Fruit fly (Drosophila melanogaster): ENCODE data around the gene CG9609.
A peak's percentile ranks its signal among the peaks of the same experiment; 100 is the strongest.

CG9609 gene

dm6 chrX:16811213-16811749 lies 24.5 kb upstream of the CG9609 start, which contains the start of gene CG4829 (continued):
- peak; percentile 85 for TF ChIP-seq CG2120 (GFP tag; optimal IDR thresholded peaks at IDR 0.05)
- no peak for TF ChIP-seq Doc3 (GFP tag; IDR thresholded peaks at IDR 0.05; ENCODE audit: partially characterized antibody)
- peak; percentile 97 for TF ChIP-seq Ets65A (GFP tag)
- no peak for TF ChIP-seq fru (optimal IDR thresholded peaks at IDR 0.05)
- peak; percentile 81 for TF ChIP-seq Oaz (GFP tag; IDR thresholded peaks at IDR 0.05)
- TF ChIP-seq CG17612 (GFP tag; IDR thresholded peaks at IDR 0.05), result peak; percentile 72; the same call in 1 of the 2 replicates
- peak; percentile 44 for TF ChIP-seq CG31388 (GFP tag; optimal IDR thresholded peaks at IDR 0.05)
- peak; percentile 22 for TF ChIP-seq Neu2 (GFP tag; optimal IDR thresholded peaks at IDR 0.05; ENCODE audit: borderline replicate concordance)
- TF ChIP-seq CG10274 (GFP tag; optimal IDR thresholded peaks at IDR 0.05), result peak; percentile 79
- TF ChIP-seq Aef1 (GFP tag; IDR thresholded peaks at IDR 0.05), result peak; percentile 86
- TF ChIP-seq hth (optimal IDR thresholded peaks at IDR 0.05), result no peak
- peak; percentile 81 for TF ChIP-seq chn (GFP tag; optimal IDR thresholded peaks at IDR 0.05)
- TF ChIP-seq CG2678 (tag; optimal IDR thresholded peaks at IDR 0.05), result peak; percentile 94
- TF ChIP-seq CG14667 (GFP tag; IDR thresholded peaks at IDR 0.05), result peak; percentile 64
- peak; percentile 83 for TF ChIP-seq CG4730 (GFP tag; IDR thresholded peaks at IDR 0.05)
- peak; percentile 85 for TF ChIP-seq CG14050 (GFP tag; IDR thresholded peaks at IDR 0.05)
- TF ChIP-seq CG18764 (GFP tag; optimal IDR thresholded peaks at IDR 0.05), result peak; percentile 77
- peak; percentile 91 for TF ChIP-seq CG9817 (tag; optimal IDR thresholded peaks at IDR 0.05)
- TF ChIP-seq oc (tag; optimal IDR thresholded peaks at IDR 0.05), result peak; percentile 85
- peak; percentile 67 for TF ChIP-seq Vsx1 (GFP tag; optimal IDR thresholded peaks at IDR 0.05)
- TF ChIP-seq NK7.1 (GFP tag; optimal IDR thresholded peaks at IDR 0.05), result peak; percentile 83
- TF ChIP-seq CG10979 (tag; optimal IDR thresholded peaks at IDR 0.05), result peak; percentile 88
- TF ChIP-seq Scr (GFP tag; IDR thresholded peaks at IDR 0.05; ENCODE audit: partially characterized antibody), result no peak
- TF ChIP-seq gro (GFP tag; optimal IDR thresholded peaks at IDR 0.05), result peak; percentile 85
- peak; percentile 62 to 90 for TF ChIP-seq Hr51 (GFP tag; optimal IDR thresholded peaks at IDR 0.05)
- TF ChIP-seq hb (GFP tag; IDR thresholded peaks at IDR 0.05; ENCODE audit: partially characterized antibody), result no peak
- TF ChIP-seq gsb-n (tag; optimal IDR thresholded peaks at IDR 0.05), result peak; percentile 79
- no peak for TF ChIP-seq usp (GFP tag; optimal IDR thresholded peaks at IDR 0.05)
- TF ChIP-seq CG12391 (tag; optimal IDR thresholded peaks at IDR 0.05), result peak; percentile 85
- TF ChIP-seq nau (GFP tag; optimal IDR thresholded peaks at IDR 0.05), result peak; percentile 79
- TF ChIP-seq CG11696 (GFP tag; IDR thresholded peaks at IDR 0.05), result peak; percentile 79
- peak; percentile 81 for TF ChIP-seq CG13894 (tag; optimal IDR thresholded peaks at IDR 0.05)
- peak; percentile 66 for TF ChIP-seq CG13123 (GFP tag; optimal IDR thresholded peaks at IDR 0.05)
- peak; percentile 45 for TF ChIP-seq luna (GFP tag; optimal IDR thresholded peaks at IDR 0.05)
- TF ChIP-seq her (GFP tag; optimal IDR thresholded peaks at IDR 0.05), result peak; percentile 86
- TF ChIP-seq phol (tag; optimal IDR thresholded peaks at IDR 0.05), result peak; percentile 88
- TF ChIP-seq Adf1 (GFP tag; IDR thresholded peaks at IDR 0.05), result peak; percentile 40
- TF ChIP-seq Bteb2 (GFP tag; optimal IDR thresholded peaks at IDR 0.05), result peak; percentile 84
- peak; percentile 76 for TF ChIP-seq CG6765 (GFP tag; optimal IDR thresholded peaks at IDR 0.05)
- no peak for TF ChIP-seq sc (optimal IDR thresholded peaks at IDR 0.05)
- peak; percentile 71 for TF ChIP-seq sc (GFP tag; optimal IDR thresholded peaks at IDR 0.05)
- TF ChIP-seq CG13287 (GFP tag; IDR thresholded peaks at IDR 0.05; ENCODE audit: partially characterized antibody), result no peak
- no peak for TF ChIP-seq Stat92E (GFP tag; optimal IDR thresholded peaks at IDR 0.05)
- TF ChIP-seq Opbp (GFP tag; IDR thresholded peaks at IDR 0.05; ENCODE audit: partially characterized antibody), result no peak
- peak; percentile 77 for TF ChIP-seq CG9215 (GFP tag; IDR thresholded peaks at IDR 0.05)
- TF ChIP-seq CG7963 (GFP tag; IDR thresholded peaks at IDR 0.05; ENCODE audit: partially characterized antibody), result no peak
- peak; percentile 82 for TF ChIP-seq CG16863 (GFP tag; optimal IDR thresholded peaks at IDR 0.05)
- no peak for TF ChIP-seq CG7745 (tag; optimal IDR thresholded peaks at IDR 0.05)
- no peak for TF ChIP-seq corto (GFP tag; optimal IDR thresholded peaks at IDR 0.05)
- TF ChIP-seq knrl (GFP tag; IDR thresholded peaks at IDR 0.05; ENCODE audit: partially characterized antibody), result no peak
